Fruit fly (Drosophila melanogaster) whole organism, pupa: Measurements from ENCODE around the gene ArgRS-m.

Experiments used
- CG12605 ChIP-seq: fragments of 200-800 bp; sonication (Bioruptor generic); IDR thresholded peaks from 2 replicates; pipeline ENCODE4 v1.3.6; 2022; ENCODE audit warnings: missing biosample characterization, missing genetic modification characterization
- CG13204 ChIP-seq: fragments of 200-800 bp; sonication (Bioruptor generic); optimal IDR thresholded peaks from 2 replicates; lab custom pipeline; 2018; ENCODE audit warnings: missing biosample characterization, mild to moderate bottlenecking, missing genetic modification characterization, moderate library complexity
- CG14655 ChIP-seq: fragments of 200-800 bp; sonication (Bioruptor generic); optimal IDR thresholded peaks from 3 replicates; lab custom pipeline; 2017; ENCODE audit warnings: mild to moderate bottlenecking, missing biosample characterization, missing genetic modification reagents, missing genetic modification characterization
- CG15710 ChIP-seq: fragments of 200-800 bp; sonication (Bioruptor generic); optimal IDR thresholded peaks from 2 replicates; lab custom pipeline; 2018; ENCODE audit warnings: missing biosample characterization, mild to moderate bottlenecking, missing genetic modification characterization, moderate library complexity
- CG17806 ChIP-seq: fragments of 200-800 bp; sonication (Bioruptor generic); optimal IDR thresholded peaks from 2 replicates; lab custom pipeline; 2018; ENCODE audit warnings: missing biosample characterization, mild to moderate bottlenecking, missing genetic modification characterization, moderate library complexity
- CG32121 ChIP-seq: fragments of 200-800 bp; sonication (Bioruptor generic); IDR thresholded peaks from 2 replicates; pipeline ENCODE4 v1.3.6; 2022; ENCODE audit warnings: missing biosample characterization, missing genetic modification characterization
- CG34367 ChIP-seq: fragments of 200-800 bp; sonication (Bioruptor generic); optimal IDR thresholded peaks from 2 replicates; lab custom pipeline; 2018; ENCODE audit warnings: missing biosample characterization, mild to moderate bottlenecking, missing genetic modification characterization
- CG4496 ChIP-seq: fragments of 200-800 bp; sonication (Bioruptor generic); IDR thresholded peaks from 3 replicates; pipeline ENCODE4 v1.3.6; 2022; ENCODE audit warnings: missing biosample characterization, missing genetic modification characterization
- CG8159 ChIP-seq: fragments of 200-800 bp; sonication (Bioruptor generic); optimal IDR thresholded peaks from 3 replicates; lab custom pipeline; 2018; ENCODE audit warnings: missing biosample characterization, mild to moderate bottlenecking, missing genetic modification characterization, moderate library complexity
- CG8301 ChIP-seq: fragments of 200-800 bp; sonication (Bioruptor generic); optimal IDR thresholded peaks from 2 replicates; lab custom pipeline; 2018; ENCODE audit warnings: missing biosample characterization, mild to moderate bottlenecking, missing genetic modification characterization
- CG9948 ChIP-seq: fragments of 200-800 bp; sonication (Bioruptor generic); optimal IDR thresholded peaks from 2 replicates; lab custom pipeline; 2018; ENCODE audit warnings: missing biosample characterization, mild to moderate bottlenecking, missing genetic modification characterization, moderate library complexity
- D1 ChIP-seq: fragments of 200-800 bp; sonication (Bioruptor generic); optimal IDR thresholded peaks from 2 replicates; lab custom pipeline; 2018; ENCODE audit warnings: missing biosample characterization, mild to moderate bottlenecking, missing genetic modification characterization, moderate library complexity
- EcR ChIP-seq: fragments of 200-800 bp; sonication (Bioruptor generic); optimal IDR thresholded peaks from 3 replicates; lab custom pipeline; 2019; ENCODE audit warnings: missing biosample characterization, missing genetic modification characterization, mild to moderate bottlenecking, moderate library complexity, missing genetic modification reagents
- Ets98B ChIP-seq: fragments of 200-800 bp; sonication (Bioruptor generic); IDR thresholded peaks from 2 replicates; pipeline ENCODE4 v1.3.6; 2022; ENCODE audit warnings: missing biosample characterization, missing genetic modification characterization
- Pif1A ChIP-seq: fragments of 200-800 bp; sonication (Bioruptor generic); optimal IDR thresholded peaks from 3 replicates; lab custom pipeline; 2016; ENCODE audit warnings: missing biosample characterization, missing genetic modification characterization
- Pif1B ChIP-seq: fragments of 200-800 bp; sonication (Bioruptor generic); optimal IDR thresholded peaks from 3 replicates; lab custom pipeline; 2016; ENCODE audit warnings: missing biosample characterization, missing genetic modification characterization
- Snoo ChIP-seq: fragments of 200-800 bp; sonication (Bioruptor generic); optimal IDR thresholded peaks from 3 replicates; lab custom pipeline; 2017; ENCODE audit warnings: missing biosample characterization, mild to moderate bottlenecking, missing genetic modification characterization, inconsistent platforms
- fd96Ca ChIP-seq: fragments of 200-800 bp; sonication (Bioruptor generic); IDR thresholded peaks from 3 replicates; pipeline ENCODE4 v1.3.6; 2022; ENCODE audit warnings: missing biosample characterization, missing genetic modification characterization
- gl ChIP-seq: fragments of 200-800 bp; sonication (Bioruptor generic); optimal IDR thresholded peaks from 2 replicates; lab custom pipeline; 2018; ENCODE audit warnings: missing biosample characterization, mild to moderate bottlenecking, missing genetic modification characterization
- rn ChIP-seq: fragments of 200-800 bp; sonication (Bioruptor generic); IDR thresholded peaks from 2 replicates; pipeline ENCODE4 v1.3.6; 2022; ENCODE audit warnings: missing biosample characterization, missing genetic modification characterization

ArgRS-m gene

DNA sequence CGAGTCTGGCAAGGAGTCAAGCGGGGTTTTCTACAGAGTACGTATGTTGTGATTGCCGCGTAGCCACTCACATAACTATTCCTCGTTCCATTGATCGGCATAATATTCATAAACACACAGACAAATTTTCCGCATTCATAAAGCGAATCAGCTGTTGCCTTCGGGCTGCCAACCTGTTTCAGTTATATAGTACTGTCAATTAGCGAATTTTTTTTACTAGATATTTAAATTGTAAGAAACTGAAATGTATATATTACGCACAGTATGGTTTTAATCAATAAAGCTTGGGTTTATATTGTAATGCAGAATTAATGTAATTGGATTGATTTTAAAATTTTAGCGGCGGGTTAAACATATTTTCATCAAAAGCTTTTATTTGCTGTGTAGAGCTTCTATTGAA, 26.3 kb downstream of the ArgRS-m start, which contains the start of gene Rfk:
Rfk (minus strand) TSS at position 152 of the 400 bp plus-strand sequence.
- TF ChIP-seq CG17806 (tag; lab: Kevin White, UChicago) (no peak), Snoo (tag; lab: Kevin White, UChicago) (no peak), gl (tag; lab: Kevin White, UChicago) (no peak), CG32121 (GFP tag; lab: Robert Waterston, UW) (no peak), CG12605 (no peak), Ets98B (GFP tag; lab: Robert Waterston, UW) (no peak), CG8301 (tag; lab: Kevin White, UChicago) (no peak), EcR (GFP tag; lab: Kevin White, UChicago) (no peak), Pif1B (GFP tag; lab: Kevin White, UChicago) (no peak), fd96Ca (GFP tag; lab: Robert Waterston, UW) (no peak)

DNA sequence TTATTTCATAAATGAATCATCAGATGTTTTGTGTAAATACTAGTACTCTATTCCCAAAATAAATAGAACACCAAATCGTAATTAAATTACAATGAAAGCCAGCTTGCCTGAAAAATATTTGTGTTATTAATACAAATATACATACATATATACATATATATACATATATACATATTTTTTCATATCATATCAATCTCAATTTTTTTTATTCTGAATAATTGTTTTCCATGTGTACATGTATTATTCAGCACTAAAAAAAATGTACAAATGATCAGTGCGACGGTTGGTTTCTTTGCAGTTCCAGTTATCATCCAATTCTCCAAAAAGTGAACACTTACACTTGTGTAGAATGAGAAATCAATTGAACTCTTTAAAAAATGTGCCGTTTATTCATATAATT, 26.7 kb downstream of the ArgRS-m start, which contains the start of gene kipf:
kipf (plus strand) TSS at position 301 of the 400 bp plus-strand sequence.
- TF ChIP-seq CG14655 (GFP tag; lab: Kevin White, UChicago) (no peak), CG12605 (no peak)

DNA sequence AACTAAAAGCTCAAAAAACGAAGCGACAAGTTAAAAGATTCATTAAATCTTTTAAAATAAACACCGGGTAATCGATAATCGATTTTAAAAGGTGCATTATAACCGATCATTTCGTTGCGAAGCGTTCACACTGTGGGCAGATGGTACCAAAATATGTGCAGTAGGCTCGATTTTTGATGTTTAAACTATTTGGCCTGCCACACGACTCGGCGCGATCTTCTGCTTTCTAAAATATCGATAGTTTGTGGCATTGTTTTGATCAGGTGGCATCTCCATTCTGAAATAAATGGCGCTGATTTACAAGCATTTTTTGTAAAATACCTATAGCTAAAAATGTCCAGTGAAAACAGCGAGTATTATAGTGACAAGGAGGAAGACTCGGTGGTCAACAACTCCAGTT, 33.4 kb downstream of the ArgRS-m start, which contains the start of the genes CG10445 and lds:
CG10445 (minus strand) TSS at position 104 of the 400 bp plus-strand sequence.
lds (plus strand) TSS at position 236 of the 400 bp plus-strand sequence.
- TF ChIP-seq CG12605 (no peak), Ets98B (GFP tag; lab: Robert Waterston, UW) (no peak), CG9948 (tag; lab: Kevin White, UChicago) (no peak), CG8301 (tag; lab: Kevin White, UChicago) (no peak), CG14655 (GFP tag; lab: Kevin White, UChicago) (no peak), CG13204 (no peak), CG17806 (tag; lab: Kevin White, UChicago) (no peak), CG32121 (GFP tag; lab: Robert Waterston, UW) (no peak), fd96Ca (GFP tag; lab: Robert Waterston, UW) (no peak), CG34367 (tag; lab: Kevin White, UChicago) (no peak), EcR (GFP tag; lab: Kevin White, UChicago) (no peak), CG4496 (GFP tag; lab: Robert Waterston, UW) (no peak), Pif1A (GFP tag; lab: Kevin White, UChicago) (no peak), gl (tag; lab: Kevin White, UChicago) (no peak), D1 (tag; lab: Kevin White, UChicago) (no peak), Snoo (tag; lab: Kevin White, UChicago) (no peak)
- TF ChIP-seq, all 21 proteins: peak for 0

DNA sequence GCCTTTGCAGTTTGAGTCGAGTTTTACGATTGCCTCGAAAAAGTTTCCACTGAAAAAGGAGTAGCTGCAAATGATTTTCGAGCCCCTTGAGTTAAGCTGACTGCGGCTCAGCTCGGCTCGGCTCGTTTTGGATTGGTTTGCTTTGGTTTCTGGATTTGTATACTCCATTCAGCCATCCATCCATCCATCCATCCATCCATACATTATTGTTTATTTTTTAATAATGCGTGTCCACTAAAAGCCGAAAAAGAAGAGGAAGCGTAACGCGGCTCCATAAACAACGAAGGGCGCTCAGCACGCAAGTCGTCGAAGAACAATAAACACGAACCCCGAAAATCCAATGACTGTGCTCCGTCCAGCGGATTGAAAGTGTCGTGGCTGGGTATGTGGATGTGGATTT, 39.5 kb downstream of the ArgRS-m start:
- TF ChIP-seq EcR (GFP tag; lab: Kevin White, UChicago) (no peak), CG34367 (tag; lab: Kevin White, UChicago) (no peak), CG17806 (tag; lab: Kevin White, UChicago) (no peak), Snoo (tag; lab: Kevin White, UChicago) (no peak), D1 (tag; lab: Kevin White, UChicago) (no peak), Ets98B (GFP tag; lab: Robert Waterston, UW) (no peak), Pif1A (GFP tag; lab: Kevin White, UChicago) (no peak), CG15710 (tag; lab: Kevin White, UChicago) (no peak), CG8301 (tag; lab: Kevin White, UChicago) (no peak), CG9948 (tag; lab: Kevin White, UChicago) (no peak), Pif1B (GFP tag; lab: Kevin White, UChicago) (no peak), CG8159 (tag; lab: Kevin White, UChicago) (no peak), CG32121 (GFP tag; lab: Robert Waterston, UW) (no peak), rn (GFP tag; lab: Robert Waterston, UW) (no peak), CG14655 (GFP tag; lab: Kevin White, UChicago) (no peak), CG12605 (no peak), fd96Ca (GFP tag; lab: Robert Waterston, UW) (no peak), CG13204 (no peak), CG4496 (GFP tag; lab: Robert Waterston, UW) (no peak), gl (tag; lab: Kevin White, UChicago) (no peak)

DNA sequence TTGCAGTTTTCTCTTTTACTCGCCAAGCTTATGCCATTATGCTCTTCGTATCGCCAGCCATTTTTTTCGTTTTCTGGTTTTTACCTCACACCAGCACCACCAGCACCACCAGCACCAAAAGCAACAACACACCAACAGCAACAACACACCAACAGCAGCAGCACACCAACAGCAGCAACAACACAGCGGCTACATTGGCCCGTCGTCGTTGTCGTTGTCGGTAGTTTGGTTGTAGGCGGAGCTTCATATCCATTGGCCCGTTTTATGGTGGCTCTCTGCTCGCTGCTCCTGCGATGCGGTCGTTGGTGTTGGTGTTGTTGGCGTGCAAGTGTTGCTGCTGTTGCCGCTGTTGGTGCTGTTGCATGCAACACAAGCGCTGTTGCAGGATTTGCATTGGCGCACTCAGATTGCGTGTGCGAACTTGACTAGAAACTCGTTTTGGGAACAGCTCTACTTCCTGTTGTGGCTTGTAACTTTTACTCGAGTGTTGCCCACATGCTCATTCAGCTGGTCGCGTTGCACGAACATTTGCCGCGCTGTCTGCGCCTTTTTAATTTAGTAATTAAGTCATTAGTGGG, 50.0 kb downstream of the ArgRS-m start:
- TF ChIP-seq CG13204 (peak; percentile 30), CG14655 (GFP tag; lab: Kevin White, UChicago) (no peak), CG15710 (tag; lab: Kevin White, UChicago) (no peak)
